Worm (Caenorhabditis elegans) whole organism, L4/young adult: Measurements from ENCODE around the gene orc-4.

Source experiments
- W03F9.2 ChIP-seq: fragments of 150-350 bp; optimal IDR thresholded peaks from 2 replicates; lab custom pipeline; 2014; ENCODE audit warnings: missing biosample characterization, missing genetic modification characterization
- dao-5 ChIP-seq: sonication (generic microtip); optimal IDR thresholded peaks from 2 replicates; lab custom pipeline; 2016; ENCODE audit warnings: missing genotype, missing genetic modification characterization, moderate library complexity, missing compliant biosample characterization
- him-1 ChIP-seq: sonication (generic microtip); optimal IDR thresholded peaks from 2 replicates; lab custom pipeline; 2016; ENCODE audit warnings: missing genotype, missing genetic modification reagents, missing genetic modification characterization, missing compliant biosample characterization

DNA sequence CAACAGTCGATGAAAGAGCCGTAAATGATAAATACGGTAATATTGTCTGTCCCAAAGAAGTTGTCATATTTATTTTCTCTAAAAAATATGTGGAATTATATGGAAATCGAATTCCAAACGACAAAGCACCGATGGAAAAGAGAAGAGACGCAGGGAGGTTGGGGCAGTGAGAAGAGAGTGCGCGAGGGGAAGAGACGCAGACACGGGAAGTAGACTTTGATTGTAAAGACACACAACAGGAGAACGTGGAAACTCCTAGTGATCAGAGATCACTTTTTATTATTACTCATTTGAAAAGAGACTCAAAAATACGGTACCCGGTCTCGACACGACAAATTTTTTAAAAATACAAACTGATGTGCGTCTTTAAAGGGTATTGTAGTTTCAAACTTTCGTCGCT lies 17.6 kb upstream of the orc-4 start:
- TF ChIP-seq dao-5 (tag; lab: Kevin White, UChicago) (no peak), W03F9.2 (tag; lab: Kevin White, UChicago) (no peak), him-1 (no peak)
